Worm (Caenorhabditis elegans): ENCODE results near the gene K02A2.5.

The K02A2.5 gene

ce11 chrII:7363990-7364455 is 47.8 kb downstream of the K02A2.5 start, which contains the start of gene msra-1 (continued):
- TF ChIP-seq dpl-1 (GFP tag; optimal IDR thresholded peaks at IDR 0.05) (peak in 2 of 3 experiments; percentile 3 to 10), nhr-84 (tag; optimal IDR thresholded peaks at IDR 0.05) (no peak), ceh-63 (GFP tag; optimal IDR thresholded peaks at IDR 0.05) (no peak), sptf-1 (tag; optimal IDR thresholded peaks at IDR 0.05) (no peak), rnt-1 (tag; optimal IDR thresholded peaks at IDR 0.05) (peak; percentile 40), nhr-28 (tag; optimal IDR thresholded peaks at IDR 0.05) (no peak), lin-15B (tag; optimal IDR thresholded peaks at IDR 0.05) (no peak), nhr-237 (tag; optimal IDR thresholded peaks at IDR 0.05) (no peak)

Data from whole organism, L1 larva.